Fruit fly (Drosophila melanogaster) whole organism, embryonic: Measurements from ENCODE around the gene dpr18.
A peak's percentile ranks its signal among the peaks of the same experiment; 100 is the strongest.

Experiments used
- Abd-B ChIP-seq: fragments of 200-800 bp; sonication (Bioruptor generic); optimal IDR thresholded peaks from 2 replicates; lab custom pipeline; 2018; ENCODE audit warnings: missing biosample characterization, mild to moderate bottlenecking, missing genetic modification characterization, moderate library complexity
- Adf1 ChIP-seq: fragments of 200-800 bp; sonication (Bioruptor generic); IDR thresholded peaks from 2 replicates; pipeline ENCODE4 v1.3.6; 2022; ENCODE audit warnings: missing biosample characterization, missing genetic modification characterization
- BEAF-32 ChIP-seq: fragments of 200-800 bp; sonication (Bioruptor generic); optimal IDR thresholded peaks from 3 replicates; lab custom pipeline; 2017; ENCODE audit warnings: missing biosample characterization, missing genetic modification characterization, mild to moderate bottlenecking, moderate library complexity, missing genetic modification reagents
- CG10209 ChIP-seq: fragments of 200-800 bp; sonication (Bioruptor generic); optimal IDR thresholded peaks from 3 replicates; lab custom pipeline; 2017; ENCODE audit warnings: missing biosample characterization, mild to moderate bottlenecking, missing genetic modification characterization, missing genetic modification reagents
- CG10543 ChIP-seq: fragments of 200-800 bp; sonication (Bioruptor generic); optimal IDR thresholded peaks from 3 replicates; lab custom pipeline; 2017; ENCODE audit warnings: missing biosample characterization, mild to moderate bottlenecking, missing genetic modification characterization, moderate library complexity
- CG10654 ChIP-seq: fragments of 200-800 bp; sonication (Bioruptor generic); optimal IDR thresholded peaks from 2 replicates; lab custom pipeline; 2016; ENCODE audit warnings: missing biosample characterization, missing genetic modification characterization
- CG12659 ChIP-seq: fragments of 200-800 bp; sonication (Bioruptor generic); optimal IDR thresholded peaks from 3 replicates; lab custom pipeline; 2017; ENCODE audit warnings: mild to moderate bottlenecking, missing biosample characterization, missing genetic modification reagents, missing genetic modification characterization
- CG12942 ChIP-seq: fragments of 200-800 bp; sonication (Bioruptor generic); optimal IDR thresholded peaks from 3 replicates; lab custom pipeline; 2016; ENCODE audit warnings: missing biosample characterization, missing genetic modification characterization
- CG13424 ChIP-seq: fragments of 200-800 bp; sonication (Bioruptor generic); optimal IDR thresholded peaks from 2 replicates; lab custom pipeline; 2019; ENCODE audit warnings: missing biosample characterization, mild to moderate bottlenecking, missing genetic modification characterization, moderate library complexity
- CG13775 ChIP-seq: fragments of 200-800 bp; sonication (Bioruptor generic); optimal IDR thresholded peaks from 3 replicates; lab custom pipeline; 2017; ENCODE audit warnings: missing biosample characterization, mild to moderate bottlenecking, missing genetic modification characterization
- CG1602 ChIP-seq: fragments of 200-800 bp; sonication (Bioruptor generic); optimal IDR thresholded peaks from 3 replicates; lab custom pipeline; 2016; ENCODE audit warnings: missing biosample characterization, missing genetic modification characterization
- CG17328 ChIP-seq: fragments of 200-800 bp; sonication (Bioruptor generic); IDR thresholded peaks from 2 replicates; pipeline ENCODE4 v1.3.6; 2022; ENCODE audit warnings: missing biosample characterization, missing genetic modification characterization
- CG42726 ChIP-seq: fragments of 200-800 bp; sonication (Bioruptor generic); IDR thresholded peaks from 2 replicates; pipeline ENCODE4 v1.3.6; 2022; ENCODE audit warnings: missing biosample characterization, missing genetic modification characterization; ENCODE audit not compliant: partially characterized antibody
- CG6683 ChIP-seq: fragments of 200-800 bp; sonication (Bioruptor generic); optimal IDR thresholded peaks from 2 replicates; lab custom pipeline; 2017; ENCODE audit warnings: missing biosample characterization, mild to moderate bottlenecking, missing genetic modification characterization, missing genetic modification reagents
- CG7745 ChIP-seq: fragments of 200-800 bp; sonication (Bioruptor generic); optimal IDR thresholded peaks from 2 replicates; lab custom pipeline; 2018; ENCODE audit warnings: missing biosample characterization, mild to moderate bottlenecking, missing genetic modification characterization, moderate library complexity
- CG7839 ChIP-seq: fragments of 200-800 bp; sonication (Bioruptor generic); optimal IDR thresholded peaks from 3 replicates; lab custom pipeline; 2018; ENCODE audit warnings: missing biosample characterization, mild to moderate bottlenecking, missing genetic modification characterization, moderate library complexity
- CG7987 ChIP-seq: fragments of 200-800 bp; sonication (Bioruptor generic); optimal IDR thresholded peaks from 2 replicates; lab custom pipeline; 2018; ENCODE audit warnings: missing biosample characterization, mild to moderate bottlenecking, missing genetic modification characterization, moderate library complexity
- CG8281 ChIP-seq: fragments of 200-800 bp; sonication (Bioruptor generic); optimal IDR thresholded peaks from 2 replicates; lab custom pipeline; 2018; ENCODE audit warnings: missing biosample characterization, mild to moderate bottlenecking, missing genetic modification characterization, moderate library complexity
- CG8765 ChIP-seq: fragments of 200-800 bp; sonication (Bioruptor generic); IDR thresholded peaks from 2 replicates; pipeline ENCODE4 v1.3.6; 2022; ENCODE audit warnings: missing biosample characterization, missing genetic modification characterization
- CG8944 ChIP-seq: fragments of 200-800 bp; sonication (Bioruptor generic); optimal IDR thresholded peaks from 3 replicates; lab custom pipeline; 2016; ENCODE audit warnings: missing biosample characterization, missing genetic modification characterization
- CG9797 ChIP-seq: fragments of 200-800 bp; sonication (Bioruptor generic); optimal IDR thresholded peaks from 3 replicates; lab custom pipeline; 2018; ENCODE audit warnings: missing biosample characterization, mild to moderate bottlenecking, missing genetic modification characterization
- Dbx ChIP-seq: fragments of 200-800 bp; sonication (Bioruptor generic); IDR thresholded peaks from 3 replicates; pipeline ENCODE4 v1.3.6; 2022; ENCODE audit warnings: missing biosample characterization, missing genetic modification characterization
- Deaf1 ChIP-seq: fragments of 200-800 bp; optimal IDR thresholded peaks from 3 replicates; lab custom pipeline; 2019; ENCODE audit warnings: missing biosample characterization, mild to moderate bottlenecking, missing genetic modification characterization, moderate library complexity
- Dll ChIP-seq: fragments of 200-800 bp; sonication (Bioruptor generic); IDR thresholded peaks from 4 replicates; pipeline ENCODE4 v1.3.6; 2022; ENCODE audit warnings: missing biosample characterization, missing genetic modification characterization; ENCODE audit not compliant: partially characterized antibody
- Dp ChIP-seq: fragments of 200-800 bp; sonication (Bioruptor generic); optimal IDR thresholded peaks from 2 replicates; lab custom pipeline; 2018; ENCODE audit warnings: missing biosample characterization, mild to moderate bottlenecking, missing genetic modification characterization, moderate library complexity
- Eip74EF ChIP-seq, 2 experiments: fragments of 200-800 bp in 1 of 2; fragments of >200 bp in 1 of 2; sonication (Bioruptor generic) in 1 of 2; optimal IDR thresholded peaks; 2 replicates each; lab custom pipeline; 2017 to 2019; ENCODE audit warnings: missing biosample characterization in 2 of 2, missing genetic modification characterization in 2 of 2, mild to moderate bottlenecking in 1 of 2, moderate library complexity in 1 of 2
- Fer3 ChIP-seq: fragments of 200-800 bp; sonication (Bioruptor generic); optimal IDR thresholded peaks from 2 replicates; lab custom pipeline; 2018; ENCODE audit warnings: missing biosample characterization, mild to moderate bottlenecking, missing genetic modification characterization, moderate library complexity
- HmgZ ChIP-seq: fragments of 200-800 bp; sonication (Bioruptor generic); optimal IDR thresholded peaks from 2 replicates; lab custom pipeline; 2018; ENCODE audit warnings: missing biosample characterization, mild to moderate bottlenecking, missing genetic modification characterization
- Sry-β ChIP-seq: fragments of 200-800 bp; sonication (Bioruptor generic); optimal IDR thresholded peaks from 2 replicates; lab custom pipeline; 2018; ENCODE audit warnings: missing biosample characterization, mild to moderate bottlenecking, missing genetic modification characterization, moderate library complexity
- Sry-δ ChIP-seq: fragments of 200-800 bp; sonication (Bioruptor generic); optimal IDR thresholded peaks from 2 replicates; lab custom pipeline; 2016; ENCODE audit warnings: missing biosample characterization, missing genetic modification characterization
- az2 ChIP-seq: fragments of 200-800 bp; sonication (Bioruptor generic); optimal IDR thresholded peaks from 3 replicates; lab custom pipeline; 2016; ENCODE audit warnings: missing biosample characterization, missing genetic modification characterization
- cg ChIP-seq: fragments of 200-800 bp; sonication (Bioruptor generic); optimal IDR thresholded peaks from 3 replicates; lab custom pipeline; 2019; ENCODE audit warnings: missing biosample characterization, mild to moderate bottlenecking, missing genetic modification characterization, moderate library complexity
- chinmo ChIP-seq: fragments of 200-800 bp; sonication (Bioruptor generic); IDR thresholded peaks from 4 replicates; pipeline ENCODE4 v1.3.6; 2022; ENCODE audit warnings: missing biosample characterization, missing genetic modification characterization; ENCODE audit not compliant: partially characterized antibody
- ci ChIP-seq: fragments of 200-800 bp; sonication (Bioruptor generic); IDR thresholded peaks from 3 replicates; pipeline ENCODE4 v1.3.6; 2022; ENCODE audit warnings: missing biosample characterization, missing genetic modification characterization
- da ChIP-seq: fragments of 200-800 bp; sonication (Bioruptor generic); optimal IDR thresholded peaks from 2 replicates; lab custom pipeline; 2016; ENCODE audit warnings: missing biosample characterization, missing genetic modification characterization
- dmrt11E ChIP-seq: fragments of 200-800 bp; sonication (Bioruptor generic); optimal IDR thresholded peaks from 3 replicates; lab custom pipeline; 2018; ENCODE audit warnings: missing biosample characterization, mild to moderate bottlenecking, missing genetic modification characterization, moderate library complexity
- eyg ChIP-seq: fragments of 200-800 bp; sonication (Bioruptor generic); optimal IDR thresholded peaks from 3 replicates; lab custom pipeline; 2016; ENCODE audit warnings: missing biosample characterization, missing genetic modification characterization
- otp ChIP-seq: fragments of 200-800 bp; sonication (Bioruptor generic); IDR thresholded peaks from 3 replicates; pipeline ENCODE4, ENCODE4 v1.3.6; 2022; ENCODE audit warnings: missing biosample characterization, missing genetic modification characterization
- pho ChIP-seq: fragments of 200-800 bp; sonication (Bioruptor generic); optimal IDR thresholded peaks from 2 replicates; lab custom pipeline; 2016; ENCODE audit warnings: missing biosample characterization, missing genetic modification characterization
- phol ChIP-seq: fragments of 200-800 bp; sonication (Bioruptor generic); optimal IDR thresholded peaks from 3 replicates; lab custom pipeline; 2018; ENCODE audit warnings: missing biosample characterization, mild to moderate bottlenecking, missing genetic modification characterization, moderate library complexity
- sens ChIP-seq: fragments of 200-800 bp; sonication (Bioruptor generic); peaks from one replicate; lab custom pipeline; 2016; ENCODE audit warnings: missing biosample characterization, missing genetic modification characterization
- slbo ChIP-seq: fragments of 200-800 bp; sonication (Bioruptor generic); IDR thresholded peaks from 2 replicates; pipeline ENCODE4 v1.3.6; 2022; ENCODE audit warnings: missing biosample characterization, missing genetic modification characterization
- ssp ChIP-seq: fragments of 200-800 bp; sonication (Bioruptor generic); IDR thresholded peaks from 2 replicates; pipeline ENCODE4 v1.3.6; 2022; ENCODE audit warnings: missing biosample characterization, missing genetic modification characterization
- tup ChIP-seq: fragments of 200-800 bp; sonication (Bioruptor generic); optimal IDR thresholded peaks from 2 replicates; lab custom pipeline; 2016; ENCODE audit warnings: missing biosample characterization, mild to moderate bottlenecking, missing genetic modification characterization, moderate library complexity
- vfl ChIP-seq: fragments of 200-800 bp; sonication (Bioruptor generic); optimal IDR thresholded peaks from 2 replicates; lab custom pipeline; 2016; ENCODE audit warnings: missing biosample characterization, missing genetic modification characterization
- wek ChIP-seq: fragments of 200-800 bp; sonication (Bioruptor generic); optimal IDR thresholded peaks from 3 replicates; lab custom pipeline; 2018; ENCODE audit warnings: missing biosample characterization, mild to moderate bottlenecking, missing genetic modification characterization, moderate library complexity
- zfh1 ChIP-seq: fragments of 200-800 bp; sonication (Bioruptor generic); IDR thresholded peaks from 3 replicates; pipeline ENCODE4 v1.3.6; 2022; ENCODE audit warnings: missing biosample characterization, missing genetic modification characterization

The dpr18 gene

dm6 chrX:16090179-16091144, 26.9 kb downstream of the dpr18 start (continued):
- TF ChIP-seq Fer3 (tag; lab: Kevin White, UChicago), result peak; percentile 95
- peak; percentile 37; the same call in 1 of the 2 replicates for TF ChIP-seq Adf1 (GFP tag; lab: Robert Waterston, UW)
- TF ChIP-seq CG13775 (GFP tag; lab: Kevin White, UChicago), result peak; percentile 74
- peak; percentile 74 for TF ChIP-seq CG8281 (tag; lab: Kevin White, UChicago)
- TF ChIP-seq Sry-β (GFP tag; lab: Kevin White, UChicago), result no peak
- TF ChIP-seq phol (tag; lab: Kevin White, UChicago), result peak; percentile 84
- peak; percentile 92 for TF ChIP-seq az2
- TF ChIP-seq wek (GFP tag; lab: Kevin White, UChicago), result peak; percentile 84
- TF ChIP-seq CG10654 (GFP tag; lab: Kevin White, UChicago), result peak; percentile 87
- TF ChIP-seq Sry-δ, result peak; percentile 55
- TF ChIP-seq dmrt11E (tag; lab: Kevin White, UChicago), result peak; percentile 21
- peak; percentile 93 for TF ChIP-seq HmgZ
- peak; percentile 9 for TF ChIP-seq BEAF-32 (GFP tag; lab: Kevin White, UChicago)
- no peak for TF ChIP-seq CG7745 (tag; lab: Kevin White, UChicago)
- TF ChIP-seq ci (GFP tag; lab: Robert Waterston, UW), result peak; percentile 94
- peak; percentile 80 for TF ChIP-seq CG12942 (GFP tag; lab: Kevin White, UChicago)
- peak; percentile 91 for TF ChIP-seq zfh1 (GFP tag; lab: Robert Waterston, UW)
- TF ChIP-seq sens (GFP tag; lab: Kevin White, UChicago), result peak; percentile 96
- TF ChIP-seq pho (GFP tag; lab: Kevin White, UChicago), result peak; percentile 89
- TF ChIP-seq CG12659 (GFP tag; lab: Kevin White, UChicago), result peak; percentile 90
- TF ChIP-seq Eip74EF (GFP tag; optimal IDR thresholded peaks at IDR 0.05; lab: Kevin White, UChicago), result peak in 1 of 2 experiments; percentile 78
- TF ChIP-seq Dbx (GFP tag; lab: Robert Waterston, UW), result peak; percentile 87
- TF ChIP-seq CG7987 (GFP tag; lab: Kevin White, UChicago), result peak; percentile 74
- TF ChIP-seq Abd-B (GFP tag; lab: Kevin White, UChicago), result peak; percentile 78
- peak; percentile 94 for TF ChIP-seq CG13424 (tag; lab: Kevin White, UChicago)
- TF ChIP-seq CG8765, result peak; percentile 55; the same call in 1 of the 2 replicates
- TF ChIP-seq chinmo, result no peak
- TF ChIP-seq slbo, result peak; percentile 97
- TF ChIP-seq CG7839 (tag; lab: Kevin White, UChicago), result peak; percentile 94
- peak; percentile 83 for TF ChIP-seq CG8944 (GFP tag; lab: Kevin White, UChicago)
- TF ChIP-seq CG10209, result peak; percentile 88
- peak; percentile 93 for TF ChIP-seq CG10543 (GFP tag; lab: Kevin White, UChicago)
- peak; percentile 79 for TF ChIP-seq ssp (GFP tag; lab: Robert Waterston, UW)
- no peak for TF ChIP-seq Dp (GFP tag; lab: Kevin White, UChicago)
- no peak for TF ChIP-seq Deaf1
- no peak for TF ChIP-seq cg (GFP tag; lab: Kevin White, UChicago)
- TF ChIP-seq tup (GFP tag; lab: Kevin White, UChicago), result peak; percentile 30
- TF ChIP-seq eyg (GFP tag; lab: Kevin White, UChicago), result peak; percentile 85
- no peak for TF ChIP-seq Dll
- TF ChIP-seq CG6683 (GFP tag; lab: Kevin White, UChicago), result peak; percentile 75
- peak; percentile 65 for TF ChIP-seq da (GFP tag; lab: Kevin White, UChicago)
- no peak for TF ChIP-seq CG9797 (GFP tag; lab: Kevin White, UChicago)
- TF ChIP-seq otp (GFP tag; lab: Robert Waterston, UW), result peak; percentile 86
- TF ChIP-seq CG42726, result no peak
- TF ChIP-seq CG17328, result peak; percentile 88
- peak; percentile 80 for TF ChIP-seq vfl (GFP tag; lab: Kevin White, UChicago)
- TF ChIP-seq CG1602, result peak; percentile 80
